Fruit fly (Drosophila melanogaster): Measurements from ENCODE around the gene Toll-9.
A peak's percentile ranks its signal among the peaks of the same experiment; 100 is the strongest.

Toll-9 gene

dm6 chr3L:20399550-20400109 is 33.1 kb upstream of the Toll-9 start (continued):
- TF ChIP-seq CG3726 (GFP tag; IDR thresholded peaks at IDR 0.05) (peak; percentile 68; the same call in 1 of the 3 replicates), CG12744 (GFP tag; optimal IDR thresholded peaks at IDR 0.05) (peak; percentile 78), ab (GFP tag; optimal IDR thresholded peaks at IDR 0.05) (peak; percentile 82), HHEX (GFP tag; optimal IDR thresholded peaks at IDR 0.05) (peak; percentile 89), CG7928 (GFP tag; optimal IDR thresholded peaks at IDR 0.05) (peak; percentile 26), chinmo (GFP tag; IDR thresholded peaks at IDR 0.05; ENCODE audit: partially characterized antibody) (no peak), CG3847 (GFP tag; IDR thresholded peaks at IDR 0.05) (peak; percentile 83), CG15073 (GFP tag; optimal IDR thresholded peaks at IDR 0.05) (peak; percentile 99), Xbp1 (GFP tag; optimal IDR thresholded peaks at IDR 0.05) (peak; percentile 91), CG11696 (GFP tag; IDR thresholded peaks at IDR 0.05) (peak; percentile 95), CG7556 (GFP tag; optimal IDR thresholded peaks at IDR 0.05) (peak; percentile 89), CG14710 (tag; optimal IDR thresholded peaks at IDR 0.05) (peak; percentile 72), sim (GFP tag; IDR thresholded peaks at IDR 0.05) (peak; percentile 24; the same call in 1 of the 2 replicates), Doc2 (GFP tag; IDR thresholded peaks at IDR 0.05) (no peak), sr (GFP tag; IDR thresholded peaks at IDR 0.05) (0 out of 3 replicates have a peak, but pooled peaks have one; percentile 41), CG18619 (GFP tag; optimal IDR thresholded peaks at IDR 0.05) (peak; percentile 89), CG6854 (GFP tag; optimal IDR thresholded peaks at IDR 0.05) (peak; percentile 66), odd (GFP tag; optimal IDR thresholded peaks at IDR 0.05) (peak; percentile 90), Antp (GFP tag; optimal IDR thresholded peaks at IDR 0.05) (peak; percentile 77), B-H1 (GFP tag; IDR thresholded peaks at IDR 0.05) (peak; percentile 63), Atf-2 (GFP tag; optimal IDR thresholded peaks at IDR 0.05) (peak; percentile 81), CG14965 (GFP tag; optimal IDR thresholded peaks at IDR 0.05; ENCODE audit: borderline replicate concordance) (peak; percentile 45), CG12942 (GFP tag; optimal IDR thresholded peaks at IDR 0.05) (peak; percentile 74), pho (GFP tag; optimal IDR thresholded peaks at IDR 0.05) (peak; percentile 87), corto (GFP tag; optimal IDR thresholded peaks at IDR 0.05) (peak; percentile 83), NC2β (GFP tag; optimal IDR thresholded peaks at IDR 0.05) (peak; percentile 73), Fer3 (tag; optimal IDR thresholded peaks at IDR 0.05) (peak; percentile 89), fd96Cb (tag; optimal IDR thresholded peaks at IDR 0.05) (peak; percentile 84), CG8290 (GFP tag; optimal IDR thresholded peaks at IDR 0.05) (peak; percentile 35), CG8290 (tag; optimal IDR thresholded peaks at IDR 0.05) (peak in 1 of 2 experiments; percentile 92), CG6683 (GFP tag; optimal IDR thresholded peaks at IDR 0.05) (peak; percentile 70), Dek (tag; optimal IDR thresholded peaks at IDR 0.05) (peak; percentile 86), CG5180 (GFP tag; optimal IDR thresholded peaks at IDR 0.05) (peak; percentile 80), CG10209 (GFP tag; optimal IDR thresholded peaks at IDR 0.05) (peak; percentile 87), Dfd (GFP tag; optimal IDR thresholded peaks at IDR 0.05) (no peak), bigmax (GFP tag; optimal IDR thresholded peaks at IDR 0.05) (no peak), ewg (GFP tag; optimal IDR thresholded peaks at IDR 0.05) (peak; percentile 76), bbx (GFP tag; IDR thresholded peaks at IDR 0.05; ENCODE audit: partially characterized antibody) (no peak), Sox100B (GFP tag; optimal IDR thresholded peaks at IDR 0.05) (peak; percentile 91), Myb (GFP tag; optimal IDR thresholded peaks at IDR 0.05) (peak; percentile 61), slbo (GFP tag; IDR thresholded peaks at IDR 0.05) (peak; percentile 94), ac (GFP tag; optimal IDR thresholded peaks at IDR 0.05) (no peak), onecut (GFP tag; IDR thresholded peaks at IDR 0.05) (peak; percentile 79), dati (GFP tag; IDR thresholded peaks at IDR 0.05) (no peak; the same call in 1 of the 2 replicates), Sox102F (GFP tag; optimal IDR thresholded peaks at IDR 0.05) (peak; percentile 92), CG18262 (tag; optimal IDR thresholded peaks at IDR 0.05) (peak; percentile 90), nom (GFP tag; optimal IDR thresholded peaks at IDR 0.05) (peak; percentile 78), her (GFP tag; optimal IDR thresholded peaks at IDR 0.05) (peak; percentile 77), CG1832 (GFP tag; optimal IDR thresholded peaks at IDR 0.05) (no peak), CG6689 (GFP tag; IDR thresholded peaks at IDR 0.05) (peak; percentile 88)

Measured in whole organism, embryonic.